Worm (Caenorhabditis elegans) whole organism, early embryonic: ENCODE data around the gene osgn-1.
"Not testable (repeated sequence)": the region's sequence is repeated elsewhere in the genome, so short reads cannot be mapped to it uniquely, and the experiment has no call there.

ENCODE experiments used
- ama-1 ChIP-seq: fragments of 150-350 bp; optimal IDR thresholded peaks from 2 replicates; lab custom pipeline; 2014
- flt-1 ChIP-seq: fragments of 200-800 bp; sonication (Bioruptor generic); IDR thresholded peaks from 2 replicates; pipeline ENCODE4 v1.3.6; 2022; ENCODE audit warnings: missing genetic modification characterization, missing compliant biosample characterization
- pes-1 ChIP-seq: fragments of 200-800 bp; sonication (Bioruptor generic); IDR thresholded peaks from 2 replicates; pipeline ENCODE4 v1.3.6; 2022; ENCODE audit warnings: missing genetic modification reagents, missing genetic modification characterization, missing compliant biosample characterization
- scrt-1 ChIP-seq: fragments of 200-800 bp; sonication (Bioruptor generic); IDR thresholded peaks from 2 replicates; pipeline ENCODE4 v1.3.6; 2022; ENCODE audit warnings: missing genetic modification characterization, missing compliant biosample characterization
- sea-1 ChIP-seq: fragments of 200-800 bp; sonication (Bioruptor generic); conservative IDR thresholded peaks from 2 replicates; pipeline ENCODE4 v1.3.6; 2022; ENCODE audit warnings: missing genetic modification characterization, missing compliant biosample characterization

DNA sequence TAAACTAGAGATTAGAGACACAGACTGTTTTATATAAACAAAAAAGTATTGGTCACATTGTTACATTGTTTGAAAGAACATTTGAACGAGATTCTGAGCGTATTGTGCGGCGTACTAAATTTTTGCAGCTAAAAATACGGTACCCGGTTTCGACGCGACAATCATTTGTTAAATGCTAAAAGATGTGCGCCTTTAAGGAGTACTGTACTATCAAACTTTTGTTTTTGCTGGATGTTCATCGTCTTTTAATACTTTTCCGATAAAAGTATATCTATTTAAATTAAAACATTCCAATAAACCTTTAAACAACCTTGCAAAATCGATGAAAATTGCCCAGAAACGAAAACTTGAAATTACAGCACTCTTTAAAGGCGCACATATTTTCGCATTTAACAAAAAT, 10.5 kb upstream of the osgn-1 start, which contains the start of gene K06B9.6:
- TF ChIP-seq ama-1 (lab: Kevin White, UChicago); scrt-1 (GFP tag; lab: Robert Waterston, UW); pes-1 (GFP tag; lab: Robert Waterston, UW); flt-1 (GFP tag; lab: Robert Waterston, UW); sea-1 (GFP tag; lab: Robert Waterston, UW): not testable (repeated sequence)
